In the genomic region with DNA sequence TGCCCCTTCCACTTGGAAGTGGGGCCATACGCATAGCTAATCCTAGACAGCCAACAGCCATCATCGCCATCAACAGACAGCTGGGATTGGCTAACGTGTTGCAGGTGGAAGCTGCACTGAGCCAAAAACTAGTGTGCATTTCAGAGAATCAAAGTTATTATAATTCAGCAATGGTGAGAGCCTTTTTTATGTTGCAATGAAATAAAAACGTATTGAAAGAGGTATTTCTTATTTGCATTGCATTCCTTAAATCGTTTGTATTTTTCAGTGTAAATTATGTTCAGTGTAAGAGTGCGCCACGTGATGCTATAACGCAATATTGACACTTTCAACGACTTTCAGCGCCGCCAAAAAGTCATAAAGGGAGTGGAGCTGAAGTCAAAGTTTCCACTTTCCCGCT, we compare ENCODE assay signal across 1 fruit fly cellular context.
A peak's percentile ranks its signal among the peaks of the same experiment; 100 is the strongest.
TF ChIP-seq lines count a peak whose summit lies in the region.

No protein-coding gene starts in this region.

TF ChIP-seq in whole organism, embryonic, 481 proteins besides CTCF, POLR2A, EP300 and RAD21 (continued from another document):
- TF ChIP-seq CG4424 (GFP tag; optimal IDR thresholded peaks at IDR 0.05; lab: Kevin White, UChicago): peak; percentile 16
- TF ChIP-seq Antp (GFP tag; optimal IDR thresholded peaks at IDR 0.05; lab: Kevin White, UChicago): peak; percentile 24
- 0 out of 2 replicates have a peak, but pooled peaks have one; percentile 23 for TF ChIP-seq esg (GFP tag; conservative IDR thresholded peaks at IDR 0.05; lab: Robert Waterston, UW)
- TF ChIP-seq CG8388 (GFP tag; optimal IDR thresholded peaks at IDR 0.05; lab: Kevin White, UChicago): peak; percentile 7
- peak; percentile 26 for TF ChIP-seq CG10979 (tag; optimal IDR thresholded peaks at IDR 0.05; lab: Kevin White, UChicago)
- peak in 1 of 2 experiments; percentile 11 for TF ChIP-seq Pdp1 (GFP tag; optimal IDR thresholded peaks at IDR 0.05; lab: Kevin White, UChicago)
- no peak for TF ChIP-seq CG33213 (GFP tag; optimal IDR thresholded peaks at IDR 0.05; lab: Kevin White, UChicago)
- TF ChIP-seq lab (GFP tag; optimal IDR thresholded peaks at IDR 0.05; lab: Kevin White, UChicago): peak; percentile 2
- peak in 1 of 2 experiments; percentile 46 for TF ChIP-seq bsh (GFP tag; optimal IDR thresholded peaks at IDR 0.05; lab: Kevin White, UChicago)
- TF ChIP-seq CG11093 (GFP tag; IDR thresholded peaks at IDR 0.05; lab: Robert Waterston, UW): no peak
- TF ChIP-seq ssp (GFP tag; IDR thresholded peaks at IDR 0.05; lab: Robert Waterston, UW): no peak
- 0 out of 2 replicates have a peak, but pooled peaks have one; percentile 8 for TF ChIP-seq E2f2 (GFP tag; IDR thresholded peaks at IDR 0.05; lab: Robert Waterston, UW)
- TF ChIP-seq phol (tag; optimal IDR thresholded peaks at IDR 0.05; lab: Kevin White, UChicago): peak; percentile 27
- peak; percentile 84 for TF ChIP-seq Ets65A (GFP tag; lab: Kevin White, UChicago)
- TF ChIP-seq Xrp1 (GFP tag; IDR thresholded peaks at IDR 0.05; lab: Robert Waterston, UW): 0 out of 2 replicates have a peak, but pooled peaks have one; percentile 15
- peak; percentile 55 for TF ChIP-seq CG11504 (tag; optimal IDR thresholded peaks at IDR 0.05; lab: Kevin White, UChicago)
- peak; percentile 30 for TF ChIP-seq CG2712 (tag; optimal IDR thresholded peaks at IDR 0.05; lab: Kevin White, UChicago)
- TF ChIP-seq sens (GFP tag; lab: Kevin White, UChicago): peak; percentile 47
- no peak for TF ChIP-seq wdn (GFP tag; IDR thresholded peaks at IDR 0.05; lab: Robert Waterston, UW)
- no peak for TF ChIP-seq HLH54F (GFP tag; optimal IDR thresholded peaks at IDR 0.05; lab: Kevin White, UChicago)
- no peak for TF ChIP-seq Myb (GFP tag; optimal IDR thresholded peaks at IDR 0.05; lab: Kevin White, UChicago)
- no peak for TF ChIP-seq hkb (optimal IDR thresholded peaks at IDR 0.05; lab: Kevin White, UChicago)
- TF ChIP-seq hkb (GFP tag; IDR thresholded peaks at IDR 0.05; lab: Robert Waterston, UW): peak; percentile 15; the same call in 1 of the 2 replicates
- peak; percentile 5 for TF ChIP-seq Asciz (GFP tag; optimal IDR thresholded peaks at IDR 0.05; lab: Kevin White, UChicago)
- peak in 1 of 2 experiments; percentile 56 for TF ChIP-seq eve (GFP tag; optimal IDR thresholded peaks at IDR 0.05; lab: Kevin White, UChicago)
- TF ChIP-seq trh (GFP tag; optimal IDR thresholded peaks at IDR 0.05; lab: Kevin White, UChicago): no peak
- TF ChIP-seq tio (GFP tag; optimal IDR thresholded peaks at IDR 0.05; lab: Kevin White, UChicago): peak; percentile 13
- no peak for TF ChIP-seq Six4 (GFP tag; optimal IDR thresholded peaks at IDR 0.05; lab: Kevin White, UChicago)
- TF ChIP-seq dmrt99B (tag; optimal IDR thresholded peaks at IDR 0.05; lab: Kevin White, UChicago): peak; percentile 54
- TF ChIP-seq CG17802 (tag; optimal IDR thresholded peaks at IDR 0.05; lab: Kevin White, UChicago): no peak
- TF ChIP-seq ind (GFP tag; optimal IDR thresholded peaks at IDR 0.05; lab: Kevin White, UChicago): peak; percentile 33
- peak in 1 of 2 experiments; percentile 12 for TF ChIP-seq Hr51 (GFP tag; optimal IDR thresholded peaks at IDR 0.05; lab: Kevin White, UChicago)
- peak; percentile 24 for TF ChIP-seq CG13424 (tag; optimal IDR thresholded peaks at IDR 0.05; lab: Kevin White, UChicago)
- TF ChIP-seq Atf-2 (GFP tag; optimal IDR thresholded peaks at IDR 0.05; lab: Kevin White, UChicago): peak; percentile 6
- TF ChIP-seq Xbp1 (GFP tag; optimal IDR thresholded peaks at IDR 0.05; lab: Kevin White, UChicago): peak; percentile 40
- TF ChIP-seq CG1602 (GFP tag; optimal IDR thresholded peaks at IDR 0.05; lab: Kevin White, UChicago): no peak
- peak; percentile 41 for TF ChIP-seq Fer1 (GFP tag; optimal IDR thresholded peaks at IDR 0.05; lab: Kevin White, UChicago)
